Worm (Caenorhabditis elegans) whole organism, L4 larva: ENCODE results near the gene ops-1.

ENCODE experiments used
- egl-27 ChIP-seq: sonication (generic microtip); optimal IDR thresholded peaks from 3 replicates; lab custom pipeline; 2017; ENCODE audit warnings: missing biosample characterization, missing genetic modification reagents, missing genetic modification characterization
- lin-13 ChIP-seq: fragments of 150-350 bp; optimal IDR thresholded peaks from 2 replicates; lab custom pipeline; 2014; ENCODE audit warnings: missing biosample characterization, missing genetic modification reagents, missing genetic modification characterization
- unc-62 ChIP-seq, 3 experiments: fragments of 150-350 bp in 1 of 3; sonication (generic microtip); optimal IDR thresholded peaks in 2 of 3; peaks in 1 of 3; 1 replicate in 1 of 3; 2 replicates in 2 of 3; lab custom pipeline; 2014 to 2017; ENCODE audit warnings: missing biosample characterization in 3 of 3, missing genetic modification characterization in 3 of 3, missing genetic modification reagents in 3 of 3, missing genotype in 1 of 3

The ops-1 gene

ce11 chrIV:6237508-6238227 lies 46.5 kb downstream of the ops-1 start, which contains the start of the genes F58F9.6 and F58F9.8:
Gene F58F9.6 (minus strand): TSS chrIV:6237608.
Gene F58F9.8 (plus strand): TSS chrIV:6238177.
- no peak for TF ChIP-seq egl-27 (tag; lab: Kevin White, UChicago)
- no peak for TF ChIP-seq unc-62 (GFP tag; optimal IDR thresholded peaks at IDR 0.05 in 1 of 2; lab: Kevin White, UChicago)
- no peak for TF ChIP-seq unc-62 (tag; optimal IDR thresholded peaks at IDR 0.05; lab: Kevin White, UChicago)
- TF ChIP-seq lin-13, result no peak
